Fruit fly (Drosophila melanogaster) Kc167 (cell line): ENCODE data around the gene Syn1.

Experiments used
- Myc ChIP-seq: fragments of >200 bp; optimal IDR thresholded peaks from 2 replicates; lab custom pipeline; 2017; ENCODE audit warnings: missing external identifiers
- Sin3A ChIP-seq: fragments of >200 bp; optimal IDR thresholded peaks from 2 replicates; lab custom pipeline; 2018; ENCODE audit warnings: missing external identifiers
- h ChIP-seq: fragments of >200 bp; optimal IDR thresholded peaks from 3 replicates; lab custom pipeline; 2018; ENCODE audit warnings: missing external identifiers
- insv ChIP-seq: fragments of >200 bp; optimal IDR thresholded peaks from 3 replicates; lab custom pipeline; 2018; ENCODE audit warnings: missing external identifiers
- psq ChIP-seq: fragments of >200 bp; optimal IDR thresholded peaks from 2 replicates; lab custom pipeline; 2017; ENCODE audit warnings: missing external identifiers

DNA sequence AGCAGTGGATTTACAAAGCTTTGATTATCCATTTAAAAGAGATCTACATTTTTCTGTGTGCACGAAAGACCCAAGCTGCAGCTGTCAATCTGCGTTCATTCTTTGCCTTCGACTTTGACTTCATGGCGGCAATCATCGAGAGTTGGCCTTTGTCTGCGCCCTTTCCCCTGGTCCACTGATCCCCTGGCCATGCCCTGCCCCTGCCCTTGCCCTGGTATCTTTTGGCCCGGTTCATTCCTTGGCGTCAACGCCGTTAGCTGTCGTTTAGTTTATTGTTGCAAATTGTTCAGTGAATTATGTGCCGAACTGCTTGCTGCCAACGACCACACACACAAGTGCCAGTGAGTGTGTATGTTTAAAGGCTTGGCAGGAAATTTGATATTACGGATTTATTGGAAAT lies 69.4 kb downstream of the Syn1 start:
- no peak for TF ChIP-seq insv (lab: Kevin White, UChicago)
- TF ChIP-seq psq (lab: Kevin White, UChicago) = no peak
- TF ChIP-seq h (lab: Kevin White, UChicago) = no peak
- TF ChIP-seq Myc (lab: Kevin White, UChicago) = no peak
- no peak for TF ChIP-seq Sin3A (lab: Kevin White, UChicago)
